Fruit fly (Drosophila melanogaster): ENCODE measurements around the gene CG15891.

- TF ChIP-seq usp (GFP tag; optimal IDR thresholded peaks at IDR 0.05) (no peak), EcR (GFP tag; optimal IDR thresholded peaks at IDR 0.05) (no peak), CG8478 (optimal IDR thresholded peaks at IDR 0.05) (no peak), psq (optimal IDR thresholded peaks at IDR 0.05) (no peak), Dll (optimal IDR thresholded peaks at IDR 0.05) (no peak)
Measured at dm6 chrX:6343323-6343722, 48.2 kb upstream of the CG15891 start.
